Fruit fly (Drosophila melanogaster): ENCODE results near the gene CG32024.

Gene CG32024

DNA sequence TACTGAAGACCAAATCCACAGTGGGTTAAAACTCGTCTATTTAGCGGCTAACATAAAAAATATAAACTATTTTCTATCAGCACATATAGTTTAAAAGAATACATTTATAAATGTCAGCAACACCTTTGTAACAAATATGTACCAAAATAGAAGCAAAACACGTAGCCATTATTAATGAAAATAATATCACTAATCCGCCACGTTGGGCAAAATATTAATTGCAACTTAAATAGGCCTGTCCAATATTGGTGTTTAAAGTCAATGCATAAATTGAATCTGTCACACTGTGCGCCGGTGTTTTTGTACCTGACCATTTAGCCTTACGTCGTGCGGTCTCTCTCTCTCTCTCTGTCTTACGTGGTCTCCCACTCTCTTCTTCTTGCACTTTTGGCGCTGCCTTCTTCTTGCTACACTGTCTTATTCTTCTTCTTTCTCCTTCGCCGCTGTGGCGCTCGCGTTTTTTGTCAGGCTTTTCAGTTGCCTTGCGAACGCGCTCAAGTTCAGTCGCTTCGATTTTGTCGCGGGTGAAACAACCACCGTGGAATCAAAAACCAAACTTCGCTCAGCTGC lies 41.3 kb upstream of the CG32024 start (continued):
- peak; percentile 97 for TF ChIP-seq danr (GFP tag; IDR thresholded peaks at IDR 0.05)
- TF ChIP-seq Mes4 (GFP tag; optimal IDR thresholded peaks at IDR 0.05), result peak; percentile 97
- no peak for TF ChIP-seq Dfd (GFP tag; optimal IDR thresholded peaks at IDR 0.05)
- TF ChIP-seq CG2199 (GFP tag; IDR thresholded peaks at IDR 0.05), result peak; percentile 87
- TF ChIP-seq CG15269 (tag; optimal IDR thresholded peaks at IDR 0.05), result peak; percentile 98
- peak; percentile 95 for TF ChIP-seq repo (GFP tag; optimal IDR thresholded peaks at IDR 0.05)
- peak; percentile 99 for TF ChIP-seq gem (tag; optimal IDR thresholded peaks at IDR 0.05)
- TF ChIP-seq CG6791 (GFP tag; IDR thresholded peaks at IDR 0.05; ENCODE audit: partially characterized antibody), result peak; percentile 55; the same call in 2 of the 3 replicates
- peak; percentile 96 for TF ChIP-seq CG13123 (GFP tag; optimal IDR thresholded peaks at IDR 0.05)

dm6 chr3L:8767876-8768275 lies 39.5 kb upstream of the CG32024 start:
- TF ChIP-seq Scr (GFP tag; IDR thresholded peaks at IDR 0.05; ENCODE audit: partially characterized antibody) (no peak), CG6854 (GFP tag; optimal IDR thresholded peaks at IDR 0.05) (peak; percentile 20), Antp (GFP tag; optimal IDR thresholded peaks at IDR 0.05) (peak; percentile 31), CG16813 (GFP tag; IDR thresholded peaks at IDR 0.05; ENCODE audit: partially characterized antibody) (no peak), CG7271 (tag; optimal IDR thresholded peaks at IDR 0.05) (no peak), CG10959 (GFP tag; IDR thresholded peaks at IDR 0.05) (no peak), p53 (GFP tag; optimal IDR thresholded peaks at IDR 0.05) (no peak), fru (optimal IDR thresholded peaks at IDR 0.05) (no peak), CG2202 (tag; optimal IDR thresholded peaks at IDR 0.05) (no peak), PHDP (tag; optimal IDR thresholded peaks at IDR 0.05) (peak; percentile 59), E2f1 (GFP tag; IDR thresholded peaks at IDR 0.05) (no peak), CG1024 (GFP tag; IDR thresholded peaks at IDR 0.05) (no peak), en (GFP tag; optimal IDR thresholded peaks at IDR 0.05) (peak; percentile 19), CG13775 (GFP tag; optimal IDR thresholded peaks at IDR 0.05) (peak; percentile 50), HLH54F (GFP tag; optimal IDR thresholded peaks at IDR 0.05) (peak; percentile 28), CG13424 (tag; optimal IDR thresholded peaks at IDR 0.05) (peak; percentile 22), sim (GFP tag; IDR thresholded peaks at IDR 0.05) (no peak), CHES-1-like (GFP tag; optimal IDR thresholded peaks at IDR 0.05) (peak; percentile 60), TFAM (GFP tag; optimal IDR thresholded peaks at IDR 0.05) (no peak), danr (GFP tag; IDR thresholded peaks at IDR 0.05) (no peak; the same call in 1 of the 2 replicates), CG32767 (GFP tag; IDR thresholded peaks at IDR 0.05) (peak; percentile 48; the same call in 1 of the 2 replicates), vfl (GFP tag; optimal IDR thresholded peaks at IDR 0.05) (peak; percentile 4), CG12659 (GFP tag; optimal IDR thresholded peaks at IDR 0.05) (peak; percentile 58), Hr39 (optimal IDR thresholded peaks at IDR 0.05) (no peak), ems (GFP tag; optimal IDR thresholded peaks at IDR 0.05) (peak; percentile 5), CG8478 (optimal IDR thresholded peaks at IDR 0.05) (no peak), CG2116 (GFP tag; optimal IDR thresholded peaks at IDR 0.05) (no peak), Asciz (GFP tag; optimal IDR thresholded peaks at IDR 0.05) (no peak), CG10543 (GFP tag; optimal IDR thresholded peaks at IDR 0.05) (no peak), rib (GFP tag; IDR thresholded peaks at IDR 0.05) (no peak), hbn (GFP tag; IDR thresholded peaks at IDR 0.05; ENCODE audit: partially characterized antibody) (no peak), mld (GFP tag; IDR thresholded peaks at IDR 0.05; ENCODE audit: partially characterized antibody) (no peak), D19A (tag; optimal IDR thresholded peaks at IDR 0.05) (no peak), CG34224 (GFP tag; IDR thresholded peaks at IDR 0.05; ENCODE audit: partially characterized antibody) (no peak), CG3847 (GFP tag; IDR thresholded peaks at IDR 0.05) (peak; percentile 59), Jarid2 (GFP tag; optimal IDR thresholded peaks at IDR 0.05) (no peak), cad (GFP tag; optimal IDR thresholded peaks at IDR 0.05) (no peak), Dll (GFP tag; IDR thresholded peaks at IDR 0.05; ENCODE audit: partially characterized antibody) (no peak), CG6254 (GFP tag; optimal IDR thresholded peaks at IDR 0.05) (no peak), H2.0 (GFP tag; IDR thresholded peaks at IDR 0.05) (peak; percentile 41; the same call in 1 of the 2 replicates), prd (optimal IDR thresholded peaks at IDR 0.05) (no peak), prd (GFP tag; IDR thresholded peaks at IDR 0.05) (peak; percentile 58; the same call in 2 of the 3 replicates)

Data from whole organism, embryonic.